Fruit fly (Drosophila melanogaster) whole organism, embryonic: Measurements from ENCODE around the gene alien.
A peak's percentile ranks its signal among the peaks of the same experiment; 100 is the strongest.

Experiments
- ATbp ChIP-seq: fragments of 200-800 bp; sonication (Bioruptor generic); optimal IDR thresholded peaks from 2 replicates; lab custom pipeline; 2017; ENCODE audit warnings: missing biosample characterization, mild to moderate bottlenecking, missing genetic modification characterization, missing genetic modification reagents
- B-H1 ChIP-seq: fragments of 200-800 bp; sonication (Bioruptor generic); IDR thresholded peaks from 3 replicates; pipeline ENCODE4 v1.3.6; 2022; ENCODE audit warnings: missing biosample characterization, missing genetic modification characterization
- Bgb ChIP-seq: fragments of 200-800 bp; sonication (Bioruptor generic); IDR thresholded peaks from 2 replicates; pipeline ENCODE4 v1.3.6; 2022; ENCODE audit warnings: missing biosample characterization, missing genetic modification characterization; ENCODE audit not compliant: partially characterized antibody
- CG11560 ChIP-seq: fragments of 200-800 bp; sonication (Bioruptor generic); IDR thresholded peaks from 3 replicates; pipeline ENCODE4 v1.3.6; 2022; ENCODE audit warnings: missing biosample characterization, missing genetic modification characterization
- CG12071 ChIP-seq: fragments of 200-800 bp; sonication (Bioruptor generic); optimal IDR thresholded peaks from 3 replicates; lab custom pipeline; 2018; ENCODE audit warnings: missing biosample characterization, mild to moderate bottlenecking, missing genetic modification characterization
- CG1233 ChIP-seq: fragments of 200-800 bp; sonication (Bioruptor generic); optimal IDR thresholded peaks from 4 replicates; lab custom pipeline; 2018; ENCODE audit warnings: missing biosample characterization, mild to moderate bottlenecking, missing genetic modification characterization
- CG13424 ChIP-seq: fragments of 200-800 bp; sonication (Bioruptor generic); optimal IDR thresholded peaks from 2 replicates; lab custom pipeline; 2019; ENCODE audit warnings: missing biosample characterization, mild to moderate bottlenecking, missing genetic modification characterization, moderate library complexity
- CG13775 ChIP-seq: fragments of 200-800 bp; sonication (Bioruptor generic); optimal IDR thresholded peaks from 3 replicates; lab custom pipeline; 2017; ENCODE audit warnings: missing biosample characterization, mild to moderate bottlenecking, missing genetic modification characterization
- CG13894 ChIP-seq: fragments of 200-800 bp; sonication (Bioruptor generic); optimal IDR thresholded peaks from 3 replicates; lab custom pipeline; 2018; ENCODE audit warnings: missing biosample characterization, mild to moderate bottlenecking, missing genetic modification characterization, moderate library complexity
- CG1529 ChIP-seq: fragments of 200-800 bp; sonication (Bioruptor generic); optimal IDR thresholded peaks from 3 replicates; lab custom pipeline; 2018; ENCODE audit warnings: missing biosample characterization, missing genetic modification characterization
- CG15601 ChIP-seq: fragments of 200-800 bp; sonication (Bioruptor generic); optimal IDR thresholded peaks from 3 replicates; lab custom pipeline; 2019; ENCODE audit warnings: missing biosample characterization, mild to moderate bottlenecking, missing genetic modification characterization, moderate library complexity
- CG17912 ChIP-seq: fragments of 200-800 bp; sonication (Bioruptor generic); optimal IDR thresholded peaks from 2 replicates; lab custom pipeline; 2018; ENCODE audit warnings: missing biosample characterization, mild to moderate bottlenecking, missing genetic modification characterization
- CG2889 ChIP-seq: fragments of 200-800 bp; sonication (Bioruptor generic); IDR thresholded peaks from 3 replicates; pipeline ENCODE4 v1.3.6; 2022; ENCODE audit warnings: missing biosample characterization, missing genetic modification characterization
- CG31388 ChIP-seq: fragments of 200-800 bp; sonication (Bioruptor generic); optimal IDR thresholded peaks from 2 replicates; lab custom pipeline; 2016; ENCODE audit warnings: missing biosample characterization, missing genetic modification characterization
- CG31441 ChIP-seq: fragments of 200-800 bp; sonication (Bioruptor generic); IDR thresholded peaks from 2 replicates; pipeline ENCODE4 v1.3.6; 2022; ENCODE audit warnings: missing biosample characterization, missing genetic modification characterization
- CG4282 ChIP-seq: fragments of 200-800 bp; sonication (Bioruptor generic); optimal IDR thresholded peaks from 2 replicates; lab custom pipeline; 2016; ENCODE audit warnings: missing biosample characterization, missing genetic modification characterization
- CG4404 ChIP-seq: fragments of 200-800 bp; sonication (Bioruptor generic); IDR thresholded peaks from 2 replicates; pipeline ENCODE4 v1.3.6; 2022; ENCODE audit warnings: missing biosample characterization, missing genetic modification characterization
- CG6683 ChIP-seq: fragments of 200-800 bp; sonication (Bioruptor generic); optimal IDR thresholded peaks from 2 replicates; lab custom pipeline; 2017; ENCODE audit warnings: missing biosample characterization, mild to moderate bottlenecking, missing genetic modification characterization, missing genetic modification reagents
- CG8944 ChIP-seq: fragments of 200-800 bp; sonication (Bioruptor generic); optimal IDR thresholded peaks from 3 replicates; lab custom pipeline; 2016; ENCODE audit warnings: missing biosample characterization, missing genetic modification characterization
- CG9609 ChIP-seq: fragments of 200-800 bp; sonication (Bioruptor generic); optimal IDR thresholded peaks from 3 replicates; lab custom pipeline; 2016; ENCODE audit warnings: missing biosample characterization, missing genetic modification characterization
- CG9932 ChIP-seq: fragments of 200-800 bp; sonication (Bioruptor generic); IDR thresholded peaks from 2 replicates; pipeline ENCODE4 v1.3.6; 2022; ENCODE audit warnings: missing biosample characterization, missing genetic modification characterization
- CTCF ChIP-seq: fragments of 200-800 bp; sonication (Bioruptor generic); optimal IDR thresholded peaks from 2 replicates; lab custom pipeline; 2017; ENCODE audit warnings: missing biosample characterization, mild to moderate bottlenecking, missing genetic modification characterization, moderate library complexity
- E2f1 ChIP-seq: fragments of 200-800 bp; sonication (Bioruptor generic); IDR thresholded peaks from 2 replicates; pipeline ENCODE4 v1.3.6; 2022; ENCODE audit warnings: missing biosample characterization, missing genetic modification characterization
- HmgZ ChIP-seq: fragments of 200-800 bp; sonication (Bioruptor generic); optimal IDR thresholded peaks from 2 replicates; lab custom pipeline; 2018; ENCODE audit warnings: missing biosample characterization, mild to moderate bottlenecking, missing genetic modification characterization
- Hr3 ChIP-seq: fragments of 200-800 bp; sonication (Bioruptor generic); optimal IDR thresholded peaks from 3 replicates; lab custom pipeline; 2016; ENCODE audit warnings: missing biosample characterization, missing genetic modification characterization
- Lhr ChIP-seq: fragments of 200-800 bp; sonication (Bioruptor generic); optimal IDR thresholded peaks from 3 replicates; lab custom pipeline; 2017; ENCODE audit warnings: mild to moderate bottlenecking, missing biosample characterization, missing genetic modification reagents, missing genetic modification characterization
- Lpt ChIP-seq: fragments of >200 bp; optimal IDR thresholded peaks from 2 replicates; lab custom pipeline; 2018; ENCODE audit warnings: missing biosample characterization, missing genetic modification characterization
- MTF-1 ChIP-seq: fragments of 200-800 bp; sonication (Bioruptor generic); optimal IDR thresholded peaks from 2 replicates; lab custom pipeline; 2018; ENCODE audit warnings: missing biosample characterization, mild to moderate bottlenecking, missing genetic modification characterization, borderline replicate concordance
- Mad ChIP-seq: fragments of 200-800 bp; sonication (Bioruptor generic); optimal IDR thresholded peaks from 2 replicates; lab custom pipeline; 2016; ENCODE audit warnings: missing biosample characterization, missing genetic modification characterization
- Max ChIP-seq: fragments of 200-800 bp; sonication (Bioruptor generic); optimal IDR thresholded peaks from 2 replicates; lab custom pipeline; 2016; ENCODE audit warnings: missing biosample characterization, mild to moderate bottlenecking, missing genetic modification characterization
- Pdp1 ChIP-seq, 2 experiments: fragments of 200-800 bp; sonication (Bioruptor generic); optimal IDR thresholded peaks; 3 replicates each; lab custom pipeline; 2016; ENCODE audit warnings: missing biosample characterization in 2 of 2, missing genetic modification characterization in 2 of 2, mild to moderate bottlenecking in 1 of 2, moderate library complexity in 1 of 2
- Ssrp ChIP-seq: fragments of 200-800 bp; sonication (Bioruptor generic); optimal IDR thresholded peaks from 2 replicates; lab custom pipeline; 2018; ENCODE audit warnings: missing biosample characterization, mild to moderate bottlenecking, missing genetic modification characterization, moderate library complexity
- Taf1 ChIP-seq: fragments of 200-800 bp; sonication (Bioruptor generic); IDR thresholded peaks from 2 replicates; pipeline ENCODE4 v1.3.6; 2022; ENCODE audit warnings: missing biosample characterization, missing genetic modification characterization
- ato ChIP-seq: fragments of 200-800 bp; sonication (Bioruptor generic); IDR thresholded peaks from 2 replicates; pipeline ENCODE4 v1.3.6; 2022; ENCODE audit warnings: missing biosample characterization, missing genetic modification characterization; ENCODE audit not compliant: partially characterized antibody
- caup ChIP-seq: fragments of 200-800 bp; sonication (Bioruptor generic); optimal IDR thresholded peaks from 3 replicates; lab custom pipeline; 2017; ENCODE audit warnings: missing biosample characterization, mild to moderate bottlenecking, missing genetic modification characterization, moderate library complexity; ENCODE audit not compliant: severe bottlenecking
- dmrt99B ChIP-seq: fragments of 200-800 bp; sonication (Bioruptor generic); optimal IDR thresholded peaks from 2 replicates; lab custom pipeline; 2018; ENCODE audit warnings: missing biosample characterization, mild to moderate bottlenecking, missing genetic modification characterization, moderate library complexity
- fd64A ChIP-seq: fragments of 200-800 bp; sonication (Bioruptor generic); optimal IDR thresholded peaks from 3 replicates; lab custom pipeline; 2018; ENCODE audit warnings: missing biosample characterization, mild to moderate bottlenecking, missing genetic modification characterization
- fu2 ChIP-seq: fragments of 200-800 bp; sonication (Bioruptor generic); optimal IDR thresholded peaks from 2 replicates; lab custom pipeline; 2016; ENCODE audit warnings: missing biosample characterization, missing genetic modification characterization
- gcm2 ChIP-seq: fragments of 200-800 bp; sonication (Bioruptor generic); optimal IDR thresholded peaks from 2 replicates; lab custom pipeline; 2016; ENCODE audit warnings: missing biosample characterization, missing genetic modification characterization
- kah ChIP-seq: fragments of 200-800 bp; sonication (Bioruptor generic); optimal IDR thresholded peaks from 2 replicates; lab custom pipeline; 2018; ENCODE audit warnings: missing biosample characterization, mild to moderate bottlenecking, missing genetic modification characterization
- ken ChIP-seq: fragments of 200-800 bp; sonication (Bioruptor generic); IDR thresholded peaks from 3 replicates; pipeline ENCODE4 v1.3.6; 2022; ENCODE audit warnings: missing biosample characterization, missing genetic modification characterization
- mam ChIP-seq: fragments of 200-800 bp; sonication (Bioruptor generic); optimal IDR thresholded peaks from 3 replicates; lab custom pipeline; 2016; ENCODE audit warnings: missing biosample characterization, missing genetic modification characterization
- mirr ChIP-seq: fragments of 200-800 bp; sonication (Bioruptor generic); optimal IDR thresholded peaks from 3 replicates; lab custom pipeline; 2018; ENCODE audit warnings: missing biosample characterization, mild to moderate bottlenecking, missing genetic modification characterization
- nerfin-1 ChIP-seq: fragments of 200-800 bp; sonication (Bioruptor generic); optimal IDR thresholded peaks from 3 replicates; lab custom pipeline; 2019; ENCODE audit warnings: missing biosample characterization, mild to moderate bottlenecking, missing genetic modification characterization, moderate library complexity
- pan ChIP-seq, 4 experiments: fragments of >200 bp in 3 of 4; fragments of 200-800 bp in 1 of 4; sonication (Bioruptor generic) in 1 of 4; optimal IDR thresholded peaks in 3 of 4; IDR thresholded peaks in 1 of 4; 2 replicates each; pipeline versions ENCODE4 v1.3.6 to Lab custom; 2017 to 2022; ENCODE audit warnings: missing biosample characterization in 2 of 4, missing genetic modification characterization in 2 of 4, mixed read lengths in 1 of 4
- pfk ChIP-seq: fragments of 200-800 bp; sonication (Bioruptor generic); optimal IDR thresholded peaks from 2 replicates; lab custom pipeline; 2018; ENCODE audit warnings: missing biosample characterization, mild to moderate bottlenecking, missing genetic modification characterization, moderate library complexity
- pita ChIP-seq: fragments of 200-800 bp; sonication (Bioruptor generic); optimal IDR thresholded peaks from 2 replicates; lab custom pipeline; 2017; ENCODE audit warnings: missing biosample characterization, mild to moderate bottlenecking, missing genetic modification characterization
- psq ChIP-seq: fragments of 200-800 bp; sonication (Bioruptor generic); optimal IDR thresholded peaks from 2 replicates; lab custom pipeline; 2017; ENCODE audit warnings: missing biosample characterization, missing genetic modification characterization
- seq ChIP-seq: fragments of 200-800 bp; sonication (Bioruptor generic); IDR thresholded peaks from 2 replicates; pipeline ENCODE4 v1.3.6; 2022; ENCODE audit warnings: missing biosample characterization, missing genetic modification characterization

The alien gene

DNA sequence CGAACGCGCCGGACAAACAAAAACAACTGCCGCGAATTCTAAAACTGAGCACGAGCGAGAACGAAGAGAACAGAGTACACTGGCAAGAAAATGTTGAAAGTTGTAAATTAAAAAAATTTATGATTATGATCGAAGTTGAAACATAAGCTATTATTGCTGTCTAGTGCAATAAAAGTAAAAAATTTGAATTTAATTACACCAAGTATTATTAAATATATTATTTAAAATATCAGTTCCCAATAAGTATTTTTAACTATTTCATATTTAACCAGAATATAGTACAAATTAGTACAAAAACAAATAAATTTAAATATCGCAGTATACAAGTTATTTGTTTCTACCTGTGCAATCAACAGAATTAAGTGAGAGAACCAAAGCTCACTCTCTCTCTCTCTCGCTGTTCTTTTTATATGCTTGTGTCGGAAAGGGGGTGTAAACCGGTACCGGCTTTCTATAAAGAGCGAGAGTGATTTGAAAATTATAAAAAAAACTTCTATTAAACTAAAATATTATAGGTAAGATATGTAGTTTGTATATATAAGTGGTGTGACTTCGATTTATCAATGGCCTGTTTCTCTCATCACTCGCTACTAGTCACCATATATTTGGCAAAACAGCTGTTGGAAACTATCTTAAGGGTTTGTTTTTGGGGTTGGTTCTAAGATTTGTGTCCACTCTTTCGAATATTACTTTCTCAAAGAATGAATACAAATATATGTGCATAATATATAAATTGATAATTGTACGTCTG, 45.8 kb downstream of the alien start, which contains the start of gene C1GalTA (continued):
- TF ChIP-seq fd64A (GFP tag; lab: Kevin White, UChicago) (peak; percentile 65), ken (GFP tag; lab: Robert Waterston, UW) (peak; percentile 80), kah (peak; percentile 95), CG4282 (GFP tag; lab: Kevin White, UChicago) (no peak), Lpt (no peak), caup (peak; percentile 96), MTF-1 (GFP tag; lab: Kevin White, UChicago) (peak; percentile 85), CG1529 (GFP tag; lab: Kevin White, UChicago) (peak; percentile 95), CG12071 (GFP tag; lab: Kevin White, UChicago) (peak; percentile 80), Mad (peak; percentile 57), CG4404 (GFP tag; lab: Robert Waterston, UW) (peak; percentile 92), Pdp1 (GFP tag; optimal IDR thresholded peaks at IDR 0.05; lab: Kevin White, UChicago) (peak; percentile 63 to 74), Ssrp (tag; lab: Kevin White, UChicago) (peak; percentile 98), pfk (no peak), Bgb (no peak), CG13775 (GFP tag; lab: Kevin White, UChicago) (peak; percentile 97), CTCF (peak; percentile 61), Lhr (GFP tag; lab: Kevin White, UChicago) (peak; percentile 91), CG8944 (GFP tag; lab: Kevin White, UChicago) (no peak), CG13894 (tag; lab: Kevin White, UChicago) (peak; percentile 96), CG31388 (peak; percentile 79), fu2 (GFP tag; lab: Kevin White, UChicago) (no peak), ato (no peak), CG6683 (GFP tag; lab: Kevin White, UChicago) (peak; percentile 98), mirr (GFP tag; lab: Kevin White, UChicago) (peak; percentile 62), CG15601 (peak; percentile 97), CG31441 (GFP tag; lab: Robert Waterston, UW) (peak; percentile 100), pita (GFP tag; lab: Kevin White, UChicago) (no peak), CG1233 (GFP tag; lab: Kevin White, UChicago) (peak; percentile 98), gcm2 (GFP tag; lab: Kevin White, UChicago) (peak; percentile 16), CG9932 (GFP tag; lab: Robert Waterston, UW) (peak; percentile 92), CG13424 (tag; lab: Kevin White, UChicago) (peak; percentile 99), CG9609 (GFP tag; lab: Kevin White, UChicago) (peak; percentile 52), nerfin-1 (peak; percentile 98), CG17912 (peak; percentile 61), mam (GFP tag; lab: Kevin White, UChicago) (peak; percentile 56), CG11560 (tag; lab: Robert Waterston, UW) (peak; percentile 88), dmrt99B (peak; percentile 99), E2f1 (GFP tag; lab: Robert Waterston, UW) (peak; percentile 97), seq (GFP tag; lab: Robert Waterston, UW) (peak; percentile 91), ATbp (GFP tag; lab: Kevin White, UChicago) (peak; percentile 96), psq (GFP tag; lab: Kevin White, UChicago) (peak; percentile 80), CG2889 (peak; percentile 86), Hr3 (GFP tag; lab: Kevin White, UChicago) (peak; percentile 97), pan (optimal IDR thresholded peaks at IDR 0.05; lab: Kevin White, UChicago) (no peak), pan (GFP tag; optimal IDR thresholded peaks at IDR 0.05 in 1 of 2, IDR thresholded peaks at IDR 0.05 in 1 of 2) (peak in 1 of 2 experiments; percentile 97), Taf1 (GFP tag; lab: Robert Waterston, UW) (peak; percentile 85), HmgZ (peak; percentile 96), Max (peak; percentile 90), B-H1 (peak; percentile 92)
